Fruit fly (Drosophila melanogaster): ENCODE results near the gene CG3961.

Gene CG3961

dm6 chr3L:18869035-18869826 is 21.1 kb downstream of the CG3961 start, which contains the start of gene Grx1 (continued):
- TF ChIP-seq ewg (GFP tag; optimal IDR thresholded peaks at IDR 0.05) = no peak
- TF ChIP-seq CG7357 (GFP tag; IDR thresholded peaks at IDR 0.05) = no peak
- no peak for TF ChIP-seq CG17612 (GFP tag; IDR thresholded peaks at IDR 0.05)
- peak; percentile 53 for TF ChIP-seq dmrt11E (tag; optimal IDR thresholded peaks at IDR 0.05)
- peak; percentile 31 for TF ChIP-seq CG4820 (GFP tag; optimal IDR thresholded peaks at IDR 0.05)
- TF ChIP-seq CG31224 (GFP tag; IDR thresholded peaks at IDR 0.05) = no peak
- no peak for TF ChIP-seq ac (GFP tag; optimal IDR thresholded peaks at IDR 0.05)
- TF ChIP-seq CG7372 (GFP tag; IDR thresholded peaks at IDR 0.05) = no peak
- no peak for TF ChIP-seq h (optimal IDR thresholded peaks at IDR 0.05)
- TF ChIP-seq CG16815 (GFP tag; optimal IDR thresholded peaks at IDR 0.05) = no peak
- no peak for TF ChIP-seq chn (GFP tag; optimal IDR thresholded peaks at IDR 0.05)
- peak; percentile 40 for TF ChIP-seq CG7786 (GFP tag; optimal IDR thresholded peaks at IDR 0.05)
- TF ChIP-seq MTF-1 (GFP tag; optimal IDR thresholded peaks at IDR 0.05; ENCODE audit: borderline replicate concordance) = no peak
- no peak for TF ChIP-seq CG10462 (GFP tag; optimal IDR thresholded peaks at IDR 0.05)
- no peak for TF ChIP-seq jumu (GFP tag; optimal IDR thresholded peaks at IDR 0.05)
- no peak for TF ChIP-seq dysf (GFP tag; IDR thresholded peaks at IDR 0.05)
- no peak for TF ChIP-seq Gsc (GFP tag; IDR thresholded peaks at IDR 0.05)
- TF ChIP-seq CG17359 (tag; optimal IDR thresholded peaks at IDR 0.05) = peak; percentile 8
- peak; percentile 59; the same call in 1 of the 3 replicates for TF ChIP-seq zfh1 (GFP tag; IDR thresholded peaks at IDR 0.05)
- TF ChIP-seq CG1647 (GFP tag; optimal IDR thresholded peaks at IDR 0.05) = peak; percentile 34
- peak; percentile 54 for TF ChIP-seq CG15601 (tag; optimal IDR thresholded peaks at IDR 0.05)
- TF ChIP-seq CG9876 (GFP tag; optimal IDR thresholded peaks at IDR 0.05) = no peak
- no peak for TF ChIP-seq ato (GFP tag; IDR thresholded peaks at IDR 0.05; ENCODE audit: partially characterized antibody)
- TF ChIP-seq salm (tag; optimal IDR thresholded peaks at IDR 0.05) = no peak
- TF ChIP-seq CG2202 (tag; optimal IDR thresholded peaks at IDR 0.05) = peak; percentile 36
- TF ChIP-seq lbe (GFP tag; optimal IDR thresholded peaks at IDR 0.05) = peak; percentile 63
- no peak for TF ChIP-seq cad (GFP tag; optimal IDR thresholded peaks at IDR 0.05)
- TF ChIP-seq org-1 (GFP tag; optimal IDR thresholded peaks at IDR 0.05) = no peak
- peak; percentile 45; the same call in 1 of the 2 replicates for TF ChIP-seq CG32532 (GFP tag; IDR thresholded peaks at IDR 0.05)
- TF ChIP-seq Chrac-16 (GFP tag; optimal IDR thresholded peaks at IDR 0.05) = peak; percentile 44
- TF ChIP-seq btn (GFP tag; optimal IDR thresholded peaks at IDR 0.05) = no peak
- TF ChIP-seq Lpt (GFP tag; optimal IDR thresholded peaks at IDR 0.05) = no peak
- TF ChIP-seq CG8765 (GFP tag; IDR thresholded peaks at IDR 0.05) = no peak
- peak; percentile 8 for TF ChIP-seq ATbp (GFP tag; optimal IDR thresholded peaks at IDR 0.05)
- TF ChIP-seq CG14965 (GFP tag; optimal IDR thresholded peaks at IDR 0.05; ENCODE audit: borderline replicate concordance) = no peak
- no peak for TF ChIP-seq CG5245 (GFP tag; optimal IDR thresholded peaks at IDR 0.05)
- TF ChIP-seq kni (GFP tag; optimal IDR thresholded peaks at IDR 0.05) = no peak
- no peak for TF ChIP-seq CG2199 (GFP tag; IDR thresholded peaks at IDR 0.05)
- peak; percentile 48 for TF ChIP-seq Bteb2 (GFP tag; optimal IDR thresholded peaks at IDR 0.05)
- no peak for TF ChIP-seq vfl (GFP tag; optimal IDR thresholded peaks at IDR 0.05)
- TF ChIP-seq cas (GFP tag; IDR thresholded peaks at IDR 0.05) = no peak
- TF ChIP-seq fd96Cb (tag; optimal IDR thresholded peaks at IDR 0.05) = peak; percentile 32
- TF ChIP-seq Oaz (GFP tag; IDR thresholded peaks at IDR 0.05) = no peak
- peak; percentile 48 for TF ChIP-seq Fer3 (tag; optimal IDR thresholded peaks at IDR 0.05)
- no peak for TF ChIP-seq CG6254 (GFP tag; optimal IDR thresholded peaks at IDR 0.05)
- 0 out of 2 replicates have a peak, but pooled peaks have one; percentile 22 for TF ChIP-seq lmd (GFP tag; IDR thresholded peaks at IDR 0.05)
- TF ChIP-seq danr (GFP tag; IDR thresholded peaks at IDR 0.05) = no peak
- TF ChIP-seq jigr1 (GFP tag; IDR thresholded peaks at IDR 0.05) = no peak
- no peak for TF ChIP-seq CG31365 (tag; optimal IDR thresholded peaks at IDR 0.05)
- peak; percentile 68 for TF ChIP-seq CG13424 (tag; optimal IDR thresholded peaks at IDR 0.05)
- no peak for TF ChIP-seq Dad (GFP tag; optimal IDR thresholded peaks at IDR 0.05)

Measured in whole organism, embryonic.